Worm (Caenorhabditis elegans) whole organism, late embryonic: ENCODE measurements around the gene mct-5.

ENCODE experiments used
- ahr-1 ChIP-seq: sonication (generic microtip); optimal IDR thresholded peaks from 2 replicates; lab custom pipeline; 2016; ENCODE audit warnings: missing genetic modification characterization, missing compliant biosample characterization
- ceh-14 ChIP-seq: sonication (generic microtip); optimal IDR thresholded peaks from 2 replicates; lab custom pipeline; 2016; ENCODE audit warnings: missing genotype, missing genetic modification characterization, missing compliant biosample characterization
- ceh-22 ChIP-seq: sonication (generic microtip); optimal IDR thresholded peaks from 2 replicates; lab custom pipeline; 2017; ENCODE audit warnings: missing biosample characterization, missing genetic modification characterization
- dve-1 ChIP-seq: sonication (generic microtip); optimal IDR thresholded peaks from 2 replicates; lab custom pipeline; 2017; ENCODE audit warnings: antibody characterized with exemption, mild to moderate bottlenecking, missing genetic modification characterization, missing compliant biosample characterization
- ets-4 ChIP-seq: sonication (generic microtip); optimal IDR thresholded peaks from 2 replicates; lab custom pipeline; 2016; ENCODE audit warnings: missing genetic modification characterization, missing compliant biosample characterization
- lin-11 ChIP-seq: fragments of 200-800 bp; sonication (Bioruptor generic); optimal IDR thresholded peaks from 2 replicates; lab custom pipeline; 2018; ENCODE audit warnings: mild to moderate bottlenecking, missing genetic modification characterization, missing compliant biosample characterization
- pha-4 ChIP-seq: fragments of 150-350 bp; optimal IDR thresholded peaks from 2 replicates; lab custom pipeline; 2018; ENCODE audit warnings: missing biosample characterization, missing genetic modification reagents, missing genetic modification characterization
- pqm-1 ChIP-seq: sonication (generic microtip); optimal IDR thresholded peaks from 2 replicates; lab custom pipeline; 2016; ENCODE audit warnings: missing genetic modification characterization, missing compliant biosample characterization
- rnt-1 ChIP-seq: sonication (generic microtip); optimal IDR thresholded peaks from 2 replicates; lab custom pipeline; 2016; ENCODE audit warnings: missing genetic modification characterization, missing compliant biosample characterization
- sdc-2 ChIP-seq: sonication (generic microtip); optimal IDR thresholded peaks from 2 replicates; lab custom pipeline; 2016; ENCODE audit warnings: missing genotype, missing genetic modification characterization, missing compliant biosample characterization
- tbx-7 ChIP-seq: sonication (generic microtip); optimal IDR thresholded peaks from 2 replicates; lab custom pipeline; 2016; ENCODE audit warnings: missing genotype, missing genetic modification characterization, missing compliant biosample characterization
- ttx-3 ChIP-seq: sonication (generic microtip); optimal IDR thresholded peaks from 2 replicates; lab custom pipeline; 2016; ENCODE audit warnings: missing genetic modification reagents, missing genetic modification characterization, missing compliant biosample characterization

DNA sequence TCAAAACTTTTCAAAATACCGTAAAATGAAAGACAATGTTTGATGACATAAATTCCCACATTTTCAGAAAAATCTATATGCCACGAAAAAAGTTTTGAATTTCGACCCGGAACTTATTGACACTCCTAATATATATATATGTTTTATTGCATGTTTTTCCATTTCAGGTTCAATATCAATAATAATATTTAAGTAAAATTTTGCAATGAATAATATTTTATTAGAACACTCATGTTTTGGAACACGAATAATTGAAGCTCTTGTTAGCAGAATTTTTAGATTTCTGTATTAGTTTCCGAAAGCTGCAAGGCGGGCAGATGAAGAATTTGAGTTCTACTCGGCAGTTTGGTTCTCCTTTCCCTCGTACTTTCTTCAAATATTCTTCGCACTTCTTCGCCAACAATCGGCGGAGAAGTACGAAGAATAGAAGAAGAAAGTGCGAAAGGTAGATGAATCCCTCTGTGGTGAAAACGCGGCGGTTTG, 5.0 kb downstream of the mct-5 start, which contains the start of gene T02G5.3:
- TF ChIP-seq tbx-7 (tag; lab: Kevin White, UChicago) (no peak), pqm-1 (tag; lab: Kevin White, UChicago) (no peak), rnt-1 (tag; lab: Kevin White, UChicago) (no peak), ceh-22 (tag; lab: Kevin White, UChicago) (no peak), ets-4 (no peak), ttx-3 (tag; lab: Kevin White, UChicago) (no peak), dve-1 (tag; lab: Kevin White, UChicago) (no peak), sdc-2 (tag; lab: Kevin White, UChicago) (no peak), ahr-1 (tag; lab: Kevin White, UChicago) (no peak), ceh-14 (tag; lab: Kevin White, UChicago) (no peak), pha-4 (tag; lab: Kevin White, UChicago) (no peak), lin-11 (tag; lab: Kevin White, UChicago) (no peak)
